Worm (Caenorhabditis elegans): ENCODE data around the gene F10B5.2.

DNA sequence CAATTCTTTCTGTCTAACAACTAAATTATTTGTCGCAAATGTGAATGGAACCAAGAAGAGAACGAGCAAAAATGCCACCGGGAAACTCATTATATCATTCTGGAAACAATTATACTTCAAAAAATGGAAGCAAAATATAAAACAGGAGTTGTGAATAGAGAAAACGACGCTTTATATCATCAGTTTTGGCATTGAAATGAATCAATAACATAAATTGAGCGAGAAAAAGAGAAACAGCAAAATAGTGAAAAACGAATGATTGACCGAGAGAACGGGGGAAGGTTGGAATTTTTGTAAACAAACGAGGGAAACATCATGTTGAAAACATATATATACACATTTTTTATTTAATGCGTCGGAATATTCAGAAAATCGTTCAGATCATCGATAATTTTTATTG lies 7.7 kb upstream of the F10B5.2 start, which contains the start of gene ctns-1:
- TF ChIP-seq ama-1 (optimal IDR thresholded peaks at IDR 0.05) (no peak), sea-1 (GFP tag; conservative IDR thresholded peaks at IDR 0.05) (no peak), flt-1 (GFP tag; IDR thresholded peaks at IDR 0.05) (no peak), ceh-13 (GFP tag; optimal IDR thresholded peaks at IDR 0.05) (no peak), tbx-11 (GFP tag; IDR thresholded peaks at IDR 0.05) (no peak), hmbx-1 (tag; optimal IDR thresholded peaks at IDR 0.05) (no peak), aly-1 (tag; optimal IDR thresholded peaks at IDR 0.05) (no peak), hnd-1 (tag; optimal IDR thresholded peaks at IDR 0.05) (no peak), ets-7 (tag; optimal IDR thresholded peaks at IDR 0.05) (no peak), ceh-36 (tag; optimal IDR thresholded peaks at IDR 0.05) (no peak), scrt-1 (GFP tag; IDR thresholded peaks at IDR 0.05) (no peak), F13C5.2 (tag; optimal IDR thresholded peaks at IDR 0.05) (no peak), hmg-4 (GFP tag; optimal IDR thresholded peaks at IDR 0.05) (no peak), tbx-37 (GFP tag; conservative IDR thresholded peaks at IDR 0.05) (no peak)
